Worm (Caenorhabditis elegans) whole organism, L1 larva: ENCODE data around the gene C25F6.1.

Experiments
- C04F5.9 ChIP-seq: sonication (generic microtip); optimal IDR thresholded peaks from 2 replicates; lab custom pipeline; 2016; ENCODE audit warnings: missing genetic modification characterization, missing compliant biosample characterization
- C16A3.4 ChIP-seq: fragments of 150-350 bp; optimal IDR thresholded peaks from 2 replicates; lab custom pipeline; 2014; ENCODE audit warnings: missing biosample characterization, missing genetic modification characterization
- C34B4.2 ChIP-seq: sonication (generic microtip); optimal IDR thresholded peaks from 2 replicates; lab custom pipeline; 2017; ENCODE audit warnings: mild to moderate bottlenecking, missing genetic modification characterization, missing compliant biosample characterization
- F16B12.6 ChIP-seq: fragments of 150-350 bp; optimal IDR thresholded peaks from 2 replicates; lab custom pipeline; 2014; ENCODE audit warnings: missing biosample characterization, missing genetic modification characterization
- Y116A8C.19 ChIP-seq: sonication (generic microtip); optimal IDR thresholded peaks from 2 replicates; lab custom pipeline; 2016; ENCODE audit warnings: missing compliant biosample characterization, missing genetic modification characterization, borderline replicate concordance
- aha-1 ChIP-seq: fragments of 150-350 bp; optimal IDR thresholded peaks from 2 replicates; lab custom pipeline; 2014; ENCODE audit warnings: missing biosample characterization, missing genetic modification characterization
- aly-2 ChIP-seq: fragments of 150-350 bp; optimal IDR thresholded peaks from 2 replicates; lab custom pipeline; 2014; ENCODE audit warnings: missing biosample characterization, missing genetic modification characterization
- blmp-1 ChIP-seq: fragments of 150-350 bp; optimal IDR thresholded peaks from 2 replicates; lab custom pipeline; 2014; ENCODE audit warnings: missing biosample characterization, missing genetic modification characterization
- ceh-63 ChIP-seq: fragments of 200-800 bp; sonication (Bioruptor generic); optimal IDR thresholded peaks from 2 replicates; lab custom pipeline; 2018; ENCODE audit warnings: mild to moderate bottlenecking, missing genetic modification characterization, missing compliant biosample characterization
- ceh-8 ChIP-seq: fragments of 200-800 bp; sonication (Bioruptor generic); optimal IDR thresholded peaks from 2 replicates; lab custom pipeline; 2018; ENCODE audit warnings: mild to moderate bottlenecking, missing genetic modification characterization, moderate library complexity, missing compliant biosample characterization
- ceh-82 ChIP-seq, 3 experiments: fragments of 150-350 bp in 1 of 3; sonication (generic microtip) in 2 of 3; optimal IDR thresholded peaks; 2 replicates each; lab custom pipeline; 2014 to 2017; ENCODE audit warnings: missing biosample characterization in 3 of 3, missing genetic modification characterization in 3 of 3
- dsc-1 ChIP-seq: sonication (generic microtip); optimal IDR thresholded peaks from 2 replicates; lab custom pipeline; 2016; ENCODE audit warnings: mild to moderate bottlenecking, missing genetic modification characterization, missing compliant biosample characterization
- efl-1 ChIP-seq, 4 experiments: fragments of 150-350 bp; optimal IDR thresholded peaks in 3 of 4; peaks in 1 of 4; 1 replicate in 1 of 4; 2 replicates in 3 of 4; lab custom pipeline; 2014; ENCODE audit warnings: missing biosample characterization in 2 of 4, missing genetic modification characterization in 2 of 4, missing genetic modification reagents in 2 of 4
- efl-3 ChIP-seq: fragments of 200-800 bp; sonication (Bioruptor generic); optimal IDR thresholded peaks from 2 replicates; lab custom pipeline; 2018; ENCODE audit warnings: mild to moderate bottlenecking, missing genetic modification characterization, missing compliant biosample characterization
- egl-13 ChIP-seq: sonication (generic microtip); optimal IDR thresholded peaks from 2 replicates; lab custom pipeline; 2016; ENCODE audit warnings: missing genotype, missing genetic modification reagents, missing genetic modification characterization, missing compliant biosample characterization
- egl-27 ChIP-seq, 2 experiments: fragments of 150-350 bp in 1 of 2; sonication (generic microtip); optimal IDR thresholded peaks; 3 replicates each; lab custom pipeline; 2017 to 2018; ENCODE audit warnings: missing biosample characterization in 2 of 2, missing genetic modification characterization in 2 of 2, missing genetic modification reagents in 2 of 2
- elt-2 ChIP-seq: sonication (generic microtip); optimal IDR thresholded peaks from 2 replicates; lab custom pipeline; 2016; ENCODE audit warnings: missing genetic modification characterization, mild to moderate bottlenecking, inconsistent platforms, missing compliant biosample characterization, missing genetic modification reagents
- ets-5 ChIP-seq: fragments of 200-800 bp; sonication (Bioruptor generic); IDR thresholded peaks from 2 replicates; pipeline ENCODE4 v1.3.6; 2022; ENCODE audit warnings: missing genetic modification characterization, missing compliant biosample characterization
- fos-1 ChIP-seq: fragments of 150-350 bp; optimal IDR thresholded peaks from 2 replicates; lab custom pipeline; 2014; ENCODE audit warnings: missing biosample characterization, missing genetic modification characterization
- hlh-17 ChIP-seq: fragments of 200-800 bp; sonication (Bioruptor generic); optimal IDR thresholded peaks from 2 replicates; lab custom pipeline; 2018; ENCODE audit warnings: missing genetic modification characterization, mild to moderate bottlenecking, missing compliant biosample characterization, moderate library complexity, borderline replicate concordance
- irx-1 ChIP-seq: sonication (generic microtip); optimal IDR thresholded peaks from 2 replicates; lab custom pipeline; 2016; ENCODE audit warnings: missing genetic modification characterization, missing compliant biosample characterization
- isw-1 ChIP-seq: fragments of 200-800 bp; sonication (Bioruptor generic); IDR thresholded peaks from 2 replicates; pipeline ENCODE4 v1.3.6; 2022; ENCODE audit warnings: missing genetic modification characterization, missing compliant biosample characterization
- jun-1 ChIP-seq: fragments of 150-350 bp; optimal IDR thresholded peaks from 2 replicates; lab custom pipeline; 2014; ENCODE audit warnings: missing biosample characterization, missing genetic modification reagents, missing genetic modification characterization
- lin-14 ChIP-seq: fragments of 200-800 bp; sonication (Bioruptor generic); optimal IDR thresholded peaks from 2 replicates; lab custom pipeline; 2018; ENCODE audit warnings: mild to moderate bottlenecking, missing genetic modification characterization, moderate library complexity, missing compliant biosample characterization
- lin-15B ChIP-seq: fragments of 150-350 bp; sonication (generic microtip); optimal IDR thresholded peaks from 3 replicates; lab custom pipeline; 2014; ENCODE audit warnings: missing biosample characterization, missing genetic modification characterization
- lsy-2 ChIP-seq, 2 experiments: fragments of 150-350 bp; optimal IDR thresholded peaks; 2 replicates each; lab custom pipeline; 2014; ENCODE audit warnings: missing biosample characterization in 2 of 2, missing genetic modification characterization in 2 of 2
- mab-9 ChIP-seq: fragments of 200-800 bp; sonication (Bioruptor generic); IDR thresholded peaks from 2 replicates; pipeline ENCODE4 v1.3.6; 2022; ENCODE audit warnings: missing genetic modification reagents, missing genetic modification characterization, missing compliant biosample characterization
- mdl-1 ChIP-seq, 2 experiments: fragments of 150-350 bp; optimal IDR thresholded peaks; 2 replicates each; lab custom pipeline; 2014 to 2017; ENCODE audit warnings: missing biosample characterization in 2 of 2, missing genetic modification characterization in 2 of 2, inconsistent platforms in 1 of 2
- mef-2 ChIP-seq: fragments of 150-350 bp; optimal IDR thresholded peaks from 2 replicates; lab custom pipeline; 2014; ENCODE audit warnings: missing biosample characterization, missing genetic modification characterization
- nhr-12 ChIP-seq: sonication (generic microtip); optimal IDR thresholded peaks from 2 replicates; lab custom pipeline; 2017; ENCODE audit warnings: missing biosample characterization, missing genetic modification characterization
- nhr-20 ChIP-seq: sonication (generic microtip); optimal IDR thresholded peaks from 2 replicates; lab custom pipeline; 2016; ENCODE audit warnings: mild to moderate bottlenecking, missing genetic modification characterization, missing compliant biosample characterization
- nhr-28 ChIP-seq: fragments of 150-350 bp; optimal IDR thresholded peaks from 2 replicates; lab custom pipeline; 2014; ENCODE audit warnings: missing biosample characterization, missing genetic modification characterization
- nhr-71 ChIP-seq: sonication (generic microtip); optimal IDR thresholded peaks from 2 replicates; lab custom pipeline; 2016; ENCODE audit warnings: mild to moderate bottlenecking, missing genetic modification characterization, moderate library complexity, missing compliant biosample characterization
- nhr-84 ChIP-seq: sonication (generic microtip); optimal IDR thresholded peaks from 2 replicates; lab custom pipeline; 2017; ENCODE audit warnings: missing biosample characterization, missing genetic modification characterization
- nhr-85 ChIP-seq: sonication (generic microtip); peaks from one replicate; lab custom pipeline; 2016; ENCODE audit warnings: missing genetic modification characterization, inconsistent platforms, missing compliant biosample characterization
- pag-3 ChIP-seq: sonication (generic microtip); optimal IDR thresholded peaks from 2 replicates; lab custom pipeline; 2017; ENCODE audit warnings: missing genetic modification characterization, mild to moderate bottlenecking, missing compliant biosample characterization, antibody characterized with exemption, borderline replicate concordance; ENCODE audit not compliant: insufficient read depth
- pax-3 ChIP-seq: fragments of 200-800 bp; sonication (Bioruptor generic); optimal IDR thresholded peaks from 2 replicates; lab custom pipeline; 2018; ENCODE audit warnings: mild to moderate bottlenecking, missing genetic modification characterization, moderate library complexity, missing compliant biosample characterization
- pqm-1 ChIP-seq: sonication (generic microtip); optimal IDR thresholded peaks from 3 replicates; lab custom pipeline; 2017; ENCODE audit warnings: missing biosample characterization, missing genetic modification characterization
- skn-1 ChIP-seq: fragments of 150-350 bp; optimal IDR thresholded peaks from 2 replicates; lab custom pipeline; 2014; ENCODE audit warnings: missing biosample characterization, missing genetic modification characterization
- snu-23 ChIP-seq: sonication (generic microtip); optimal IDR thresholded peaks from 2 replicates; lab custom pipeline; 2016; ENCODE audit warnings: missing genetic modification characterization, missing compliant biosample characterization
- swsn-7 ChIP-seq: sonication (generic microtip); optimal IDR thresholded peaks from 2 replicates; lab custom pipeline; 2016; ENCODE audit warnings: missing genetic modification characterization, missing compliant biosample characterization
- tbx-2 ChIP-seq: sonication (generic microtip); optimal IDR thresholded peaks from 2 replicates; lab custom pipeline; 2016; ENCODE audit warnings: missing genetic modification characterization, missing compliant biosample characterization
- unc-62 ChIP-seq: fragments of 150-350 bp; optimal IDR thresholded peaks from 2 replicates; lab custom pipeline; 2014; ENCODE audit warnings: missing biosample characterization, missing genetic modification reagents, missing genetic modification characterization
- unc-86 ChIP-seq: sonication (generic microtip); optimal IDR thresholded peaks from 2 replicates; lab custom pipeline; 2016; ENCODE audit warnings: missing genetic modification characterization, missing compliant biosample characterization
- unc-98 ChIP-seq: fragments of 200-800 bp; sonication (Bioruptor generic); IDR thresholded peaks from 2 replicates; pipeline ENCODE4 v1.3.6; 2022; ENCODE audit warnings: missing genetic modification characterization, missing compliant biosample characterization
- ztf-11 ChIP-seq, 2 experiments: sonication (generic microtip); optimal IDR thresholded peaks; 2 replicates each; lab custom pipeline; 2016 to 2017; ENCODE audit warnings: missing genetic modification characterization in 2 of 2, missing biosample characterization in 1 of 2, missing compliant biosample characterization in 1 of 2

The C25F6.1 gene

DNA sequence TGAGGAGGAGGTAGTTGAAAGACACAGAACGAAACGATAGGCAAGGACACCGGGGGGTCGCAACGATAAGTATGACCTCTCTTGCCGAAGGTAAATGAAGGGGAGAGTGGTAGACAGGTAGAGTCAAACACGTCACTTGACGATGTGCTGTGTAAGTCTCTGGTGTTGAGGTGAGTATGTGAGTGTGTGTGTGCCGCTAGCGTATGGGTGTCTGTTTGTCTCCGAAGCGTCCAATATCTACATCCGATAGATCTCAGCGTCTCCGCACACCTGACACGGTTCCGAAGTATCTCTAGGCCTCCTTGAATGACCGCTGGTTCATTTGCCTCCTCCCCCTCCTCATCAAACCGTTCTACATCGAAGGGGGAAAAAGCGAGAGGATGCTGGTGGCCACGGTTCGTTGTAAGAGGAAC lies 11.1 kb upstream of the C25F6.1 start (continued):
- TF ChIP-seq nhr-28 (tag; lab: Kevin White, UChicago) (no peak), blmp-1 (peak; percentile 79), snu-23 (GFP tag; lab: Kevin White, UChicago) (peak; percentile 87), pax-3 (tag; lab: Kevin White, UChicago) (no peak), irx-1 (tag; lab: Kevin White, UChicago) (peak; percentile 31), ceh-82 (tag; optimal IDR thresholded peaks at IDR 0.05; lab: Kevin White, UChicago) (peak in 1 of 3 experiments; percentile 45)

DNA sequence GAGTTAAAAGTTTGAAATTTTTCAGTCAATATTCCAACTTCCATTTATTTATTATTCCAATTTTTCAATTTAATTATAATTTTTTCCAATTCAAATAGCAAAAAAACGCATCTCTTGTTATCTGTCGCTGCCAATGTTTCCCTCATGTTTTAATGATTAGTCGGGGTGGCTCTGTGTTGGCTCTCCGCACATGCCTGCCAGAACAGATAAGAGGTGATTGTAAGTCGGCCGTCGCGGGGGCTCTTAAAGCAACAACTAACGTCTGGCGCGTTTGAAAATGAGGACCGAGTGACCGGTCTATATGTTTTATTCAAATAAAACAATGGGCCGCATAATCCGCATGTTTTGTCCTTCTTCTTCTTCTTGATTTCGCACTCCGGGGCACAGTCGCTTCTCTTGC lies 9.9 kb upstream of the C25F6.1 start:
- peak in 1 of 2 experiments; percentile 5 for TF ChIP-seq mdl-1 (tag; optimal IDR thresholded peaks at IDR 0.05; lab: Kevin White, UChicago)
- peak; percentile 47 for TF ChIP-seq elt-2 (tag; lab: Kevin White, UChicago)
- no peak for TF ChIP-seq nhr-20 (tag; lab: Kevin White, UChicago)

DNA sequence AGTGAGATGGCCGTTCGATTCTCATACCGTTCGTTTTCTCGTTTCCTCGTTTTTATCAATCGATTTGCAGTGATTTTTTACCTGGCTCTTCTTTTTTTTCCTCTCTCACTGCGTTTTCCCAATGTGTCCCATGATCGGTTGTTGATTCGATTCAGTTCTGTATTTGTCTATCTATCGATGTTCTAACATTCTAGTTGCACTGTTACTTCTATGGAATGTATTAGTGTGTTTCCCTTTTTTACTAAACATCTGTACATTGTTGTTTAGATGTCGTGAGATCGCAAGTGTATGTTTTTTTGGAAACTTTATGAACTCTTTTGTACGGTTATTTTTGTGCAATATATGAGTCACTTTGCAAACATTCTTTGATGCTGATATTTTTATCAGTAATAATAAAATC lies 8.7 kb upstream of the C25F6.1 start:
- no peak for TF ChIP-seq ets-5 (GFP tag; lab: Robert Waterston, UW)
- no peak for TF ChIP-seq ztf-11 (tag; optimal IDR thresholded peaks at IDR 0.05; lab: Kevin White, UChicago)
- no peak for TF ChIP-seq dsc-1
- no peak for TF ChIP-seq efl-3 (GFP tag; lab: Kevin White, UChicago)
- TF ChIP-seq pqm-1 (tag; lab: Kevin White, UChicago): no peak

DNA sequence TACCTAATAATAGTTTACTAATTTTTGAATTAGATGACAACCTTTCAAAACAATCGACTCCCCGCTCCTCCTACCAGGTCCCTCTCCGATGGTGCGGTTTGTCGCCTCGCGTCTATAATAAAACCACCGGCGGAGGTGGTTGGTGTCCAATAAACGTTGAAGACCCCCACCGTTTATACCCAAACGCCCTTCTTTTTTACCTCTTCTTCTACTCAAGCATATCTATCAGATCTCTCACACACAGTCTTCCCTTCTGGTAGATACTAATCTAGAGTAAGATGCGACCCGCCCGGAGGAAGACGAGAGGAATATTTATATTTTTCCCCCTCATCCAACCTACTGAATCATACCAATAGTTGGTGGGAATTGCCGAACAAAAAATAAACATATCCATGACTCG lies 7.4 kb upstream of the C25F6.1 start:
- TF ChIP-seq jun-1 (tag; lab: Kevin White, UChicago) (no peak), nhr-85 (tag; lab: Kevin White, UChicago) (peak; percentile 72), efl-3 (GFP tag; lab: Kevin White, UChicago) (no peak), mab-9 (GFP tag; lab: Robert Waterston, UW) (no peak), F16B12.6 (no peak), lsy-2 (tag; optimal IDR thresholded peaks at IDR 0.05; lab: Kevin White, UChicago) (peak in 1 of 2 experiments; percentile 6), unc-98 (GFP tag; lab: Robert Waterston, UW) (no peak), Y116A8C.19 (tag; lab: Kevin White, UChicago) (no peak), mdl-1 (tag; optimal IDR thresholded peaks at IDR 0.05; lab: Kevin White, UChicago) (no peak), unc-62 (no peak), C16A3.4 (tag; lab: Kevin White, UChicago) (no peak), ceh-8 (GFP tag; lab: Kevin White, UChicago) (no peak), nhr-71 (tag; lab: Kevin White, UChicago) (no peak), lin-15B (no peak), egl-13 (tag; lab: Kevin White, UChicago) (no peak), nhr-12 (tag; lab: Kevin White, UChicago) (no peak), fos-1 (tag; lab: Kevin White, UChicago) (no peak), ets-5 (GFP tag; lab: Robert Waterston, UW) (no peak), isw-1 (GFP tag; lab: Robert Waterston, UW) (no peak), tbx-2 (tag; lab: Kevin White, UChicago) (no peak), nhr-20 (tag; lab: Kevin White, UChicago) (peak; percentile 0), nhr-84 (no peak), pag-3 (tag; lab: Kevin White, UChicago) (no peak), egl-27 (tag; optimal IDR thresholded peaks at IDR 0.05; lab: Kevin White, UChicago) (no peak), aly-2 (no peak), lin-14 (peak; percentile 6), skn-1 (tag; lab: Kevin White, UChicago) (no peak), hlh-17 (no peak), efl-1 (optimal IDR thresholded peaks at IDR 0.05; lab: Kevin White, UChicago) (no peak), efl-1 (GFP tag; optimal IDR thresholded peaks at IDR 0.05 in 1 of 2; lab: Kevin White, UChicago) (peak in 1 of 2 experiments; percentile 77), unc-86 (tag; lab: Kevin White, UChicago) (no peak), C04F5.9 (no peak), C34B4.2 (tag; lab: Kevin White, UChicago) (no peak), irx-1 (tag; lab: Kevin White, UChicago) (no peak), mef-2 (tag; lab: Kevin White, UChicago) (no peak), ceh-63 (GFP tag; lab: Kevin White, UChicago) (no peak), aha-1 (no peak), snu-23 (GFP tag; lab: Kevin White, UChicago) (no peak), swsn-7 (tag; lab: Kevin White, UChicago) (no peak)
